Fruit fly (Drosophila melanogaster) whole organism, wandering third instar larva: ENCODE data around the gene CG14259.

Experiments used
- HLH106 ChIP-seq: fragments of 200-800 bp; optimal IDR thresholded peaks from 3 replicates; lab custom pipeline; 2019; ENCODE audit warnings: missing biosample characterization, mild to moderate bottlenecking, missing genetic modification characterization, moderate library complexity
- Hr78 ChIP-seq: fragments of >200 bp; optimal IDR thresholded peaks from 2 replicates; lab custom pipeline; 2017; ENCODE audit warnings: missing biosample characterization, missing genetic modification characterization
- Jra ChIP-seq: sonication (Bioruptor generic); optimal IDR thresholded peaks from 2 replicates; lab custom pipeline; 2016; ENCODE audit warnings: missing biosample characterization, missing genetic modification characterization
- Vsx2 ChIP-seq: fragments of 200-300, 225-300 bp; sonication (Bioruptor generic); optimal IDR thresholded peaks from 2 replicates; lab custom pipeline; 2018; ENCODE audit warnings: missing biosample characterization, missing genetic modification characterization; ENCODE audit not compliant: partially characterized antibody
- fru ChIP-seq: fragments of 200-800 bp; sonication (Bioruptor generic); optimal IDR thresholded peaks from 3 replicates; lab custom pipeline; 2016; ENCODE audit warnings: missing biosample characterization, mild to moderate bottlenecking, missing genetic modification characterization
- psq ChIP-seq: fragments of 200-800 bp; sonication (Bioruptor generic); optimal IDR thresholded peaks from 3 replicates; lab custom pipeline; 2017; ENCODE audit warnings: missing biosample characterization, mild to moderate bottlenecking, missing genetic modification characterization, moderate library complexity

DNA sequence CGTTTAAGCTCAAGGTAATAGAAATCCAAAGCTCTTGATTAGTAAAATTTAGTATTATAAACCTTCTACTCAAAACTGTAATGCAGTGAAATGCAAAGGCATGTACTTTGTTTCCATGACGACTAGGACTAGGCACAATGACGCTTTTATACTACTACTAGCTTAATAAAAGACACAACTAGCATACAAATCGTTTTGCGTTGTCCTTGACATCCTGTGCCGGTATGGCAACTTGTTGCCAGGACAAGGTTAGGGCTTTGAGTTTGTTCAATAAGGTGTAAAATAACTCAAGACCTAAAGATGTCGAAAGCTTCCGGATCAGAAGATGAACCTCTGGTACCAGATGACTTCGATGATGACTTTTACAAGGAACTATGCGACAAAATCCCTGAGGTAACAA lies 24.0 kb downstream of the CG14259 start, which contains the start of gene CG5882:
- TF ChIP-seq psq (GFP tag; lab: Kevin White, UChicago) (no peak), fru (GFP tag; lab: Kevin White, UChicago) (no peak), Jra (GFP tag; lab: Kevin White, UChicago) (no peak), HLH106 (tag; lab: Kevin White, UChicago) (no peak), Hr78 (GFP tag; lab: Kevin White, UChicago) (no peak), Vsx2 (no peak)
